Worm (Caenorhabditis elegans) whole organism, dauer: Measurements from ENCODE around the gene W03D2.9.

Experiments
- unc-62 ChIP-seq: sonication (generic microtip); optimal IDR thresholded peaks from 2 replicates; lab custom pipeline; 2017; ENCODE audit warnings: missing biosample characterization, missing genetic modification reagents, missing genetic modification characterization

Gene W03D2.9

ce11 chrIV:4083094-4083493 lies 8.6 kb upstream of the W03D2.9 start:
- no peak for TF ChIP-seq unc-62 (GFP tag; lab: Kevin White, UChicago)

ce11 chrIV:4082599-4082998 lies 8.1 kb upstream of the W03D2.9 start:
- TF ChIP-seq unc-62 (GFP tag; lab: Kevin White, UChicago), result no peak

ce11 chrIV:4080846-4081245 lies 6.3 kb upstream of the W03D2.9 start, which contains the start of the genes C35B1.9 and C35B1.3:
C35B1.9 (minus strand) TSS chrIV:4080946.
C35B1.3 (plus strand) TSS chrIV:4081151.
- TF ChIP-seq unc-62 (GFP tag; lab: Kevin White, UChicago), result no peak

ce11 chrIV:4079514-4079913 lies 5.0 kb upstream of the W03D2.9 start, which contains the start of gene C35B1.4:
C35B1.4 (plus strand) TSS chrIV:4079814.
- no peak for TF ChIP-seq unc-62 (GFP tag; lab: Kevin White, UChicago)

ce11 chrIV:4078901-4079300 lies 4.4 kb upstream of the W03D2.9 start, which contains the start of gene C35B1.8:
C35B1.8 (minus strand) TSS chrIV:4079001.
- no peak for TF ChIP-seq unc-62 (GFP tag; lab: Kevin White, UChicago)

- no peak for TF ChIP-seq unc-62 (GFP tag; lab: Kevin White, UChicago)
These were observed 2.3 kb upstream of the W03D2.9 start for ce11 chrIV:4076690-4077295.

- no peak for TF ChIP-seq unc-62 (GFP tag; lab: Kevin White, UChicago)
These were observed 2.5 kb downstream of the W03D2.9 start, which contains the start of gene pqn-75 for ce11 chrIV:4072027-4072426. pqn-75 (plus strand) TSS chrIV:4072327.

- TF ChIP-seq unc-62 (GFP tag; lab: Kevin White, UChicago), result no peak
These were observed 3.7 kb downstream of the W03D2.9 start for ce11 chrIV:4070810-4071209.

- no peak for TF ChIP-seq unc-62 (GFP tag; lab: Kevin White, UChicago)
These were observed 6.0 kb downstream of the W03D2.9 start, which contains the start of gene fbxb-55 for ce11 chrIV:4068480-4068879. fbxb-55 (plus strand) TSS chrIV:4068780.

- no peak for TF ChIP-seq unc-62 (GFP tag; lab: Kevin White, UChicago)
These were observed 7.2 kb downstream of the W03D2.9 start for ce11 chrIV:4067336-4067735.

ce11 chrIV:4063573-4063972 lies 10.9 kb downstream of the W03D2.9 start, which contains the start of gene ilys-6:
ilys-6 (minus strand) TSS chrIV:4063673.
- no peak for TF ChIP-seq unc-62 (GFP tag; lab: Kevin White, UChicago)

- TF ChIP-seq unc-62 (GFP tag; lab: Kevin White, UChicago), result no peak
These were observed 19.2 kb downstream of the W03D2.9 start for ce11 chrIV:4055297-4055696.

ce11 chrIV:4053405-4053804 lies 21.1 kb downstream of the W03D2.9 start:
- no peak for TF ChIP-seq unc-62 (GFP tag; lab: Kevin White, UChicago)

ce11 chrIV:4052274-4052673 lies 22.2 kb downstream of the W03D2.9 start:
- no peak for TF ChIP-seq unc-62 (GFP tag; lab: Kevin White, UChicago)

ce11 chrIV:4051539-4051938 lies 23.0 kb downstream of the W03D2.9 start, which contains the start of gene wrt-5:
wrt-5 (minus strand) TSS chrIV:4051639.
- TF ChIP-seq unc-62 (GFP tag; lab: Kevin White, UChicago), result no peak

- no peak for TF ChIP-seq unc-62 (GFP tag; lab: Kevin White, UChicago)
These were observed 25.0 kb downstream of the W03D2.9 start, which contains the start of gene pcn-1 for ce11 chrIV:4049398-4049998. pcn-1 (minus strand) TSS chrIV:4049448.

- no peak for TF ChIP-seq unc-62 (GFP tag; lab: Kevin White, UChicago)
These were observed 26.9 kb downstream of the W03D2.9 start for ce11 chrIV:4047628-4048027.
